Fruit fly (Drosophila melanogaster) whole organism, embryonic: Measurements from ENCODE around the gene CG33514.

Source experiments
- B-H1 ChIP-seq: fragments of 200-800 bp; sonication (Bioruptor generic); IDR thresholded peaks from 3 replicates; pipeline ENCODE4 v1.3.6; 2022; ENCODE audit warnings: missing biosample characterization, missing genetic modification characterization
- Blimp-1 ChIP-seq: fragments of 200-800 bp; sonication (Bioruptor generic); optimal IDR thresholded peaks from 3 replicates; lab custom pipeline; 2018; ENCODE audit warnings: missing biosample characterization, missing genetic modification characterization, mild to moderate bottlenecking, moderate library complexity, missing genetic modification reagents
- CG10274 ChIP-seq: fragments of 200-800 bp; sonication (Bioruptor generic); optimal IDR thresholded peaks from 3 replicates; lab custom pipeline; 2017; ENCODE audit warnings: missing biosample characterization, mild to moderate bottlenecking, missing genetic modification characterization
- CG11247 ChIP-seq: fragments of 200-800 bp; sonication (Bioruptor generic); IDR thresholded peaks from 2 replicates; pipeline ENCODE4 v1.3.6; 2022; ENCODE audit warnings: missing biosample characterization, missing genetic modification characterization
- CG11504 ChIP-seq: fragments of 200-800 bp; sonication (Bioruptor generic); optimal IDR thresholded peaks from 3 replicates; lab custom pipeline; 2019; ENCODE audit warnings: missing biosample characterization, mild to moderate bottlenecking, missing genetic modification characterization, moderate library complexity
- CG11695 ChIP-seq: fragments of 200-800 bp; sonication (Bioruptor generic); IDR thresholded peaks from 3 replicates; pipeline ENCODE4 v1.3.6; 2022; ENCODE audit warnings: missing biosample characterization, missing genetic modification characterization
- CG12236 ChIP-seq: fragments of 200-800 bp; sonication (Bioruptor generic); optimal IDR thresholded peaks from 2 replicates; lab custom pipeline; 2016; ENCODE audit warnings: missing biosample characterization, missing genetic modification characterization
- CG1647 ChIP-seq: fragments of 200-800 bp; sonication (Bioruptor generic); optimal IDR thresholded peaks from 3 replicates; lab custom pipeline; 2016; ENCODE audit warnings: missing biosample characterization, missing genetic modification characterization
- CG16779 ChIP-seq: fragments of 200-800 bp; sonication (Bioruptor generic); IDR thresholded peaks from 2 replicates; pipeline ENCODE4 v1.3.6; 2022; ENCODE audit warnings: missing biosample characterization, missing genetic modification characterization
- CG17359 ChIP-seq: fragments of 200-800 bp; sonication (Bioruptor generic); optimal IDR thresholded peaks from 3 replicates; lab custom pipeline; 2018; ENCODE audit warnings: missing biosample characterization, mild to moderate bottlenecking, missing genetic modification characterization, moderate library complexity
- CG17829 ChIP-seq: fragments of 200-800 bp; optimal IDR thresholded peaks from 2 replicates; lab custom pipeline; 2019; ENCODE audit warnings: missing biosample characterization, mild to moderate bottlenecking, missing genetic modification characterization, moderate library complexity
- CG18262 ChIP-seq: fragments of 200-800 bp; optimal IDR thresholded peaks from 3 replicates; lab custom pipeline; 2019; ENCODE audit warnings: missing biosample characterization, mild to moderate bottlenecking, missing genetic modification characterization, moderate library complexity
- CG18599 ChIP-seq: fragments of 200-800 bp; sonication (Bioruptor generic); optimal IDR thresholded peaks from 3 replicates; lab custom pipeline; 2017; ENCODE audit warnings: missing biosample characterization, missing genetic modification characterization, mild to moderate bottlenecking, moderate library complexity, missing genetic modification reagents
- CG2129 ChIP-seq: fragments of 200-800 bp; sonication (Bioruptor generic); IDR thresholded peaks from 2 replicates; pipeline ENCODE4 v1.3.6; 2022; ENCODE audit warnings: missing biosample characterization, missing genetic modification characterization; ENCODE audit not compliant: partially characterized antibody
- CG2712 ChIP-seq: fragments of 200-800 bp; optimal IDR thresholded peaks from 3 replicates; lab custom pipeline; 2019; ENCODE audit warnings: missing biosample characterization, mild to moderate bottlenecking, missing genetic modification characterization, moderate library complexity
- CG4328 ChIP-seq: fragments of 200-800 bp; sonication (Bioruptor generic); optimal IDR thresholded peaks from 3 replicates; lab custom pipeline; 2017; ENCODE audit warnings: missing biosample characterization, missing genetic modification reagents, missing genetic modification characterization
- CG4360 ChIP-seq: fragments of 200-800 bp; sonication (Bioruptor generic); IDR thresholded peaks from 2 replicates; pipeline ENCODE4 v1.3.6; 2022; ENCODE audit warnings: missing biosample characterization, missing genetic modification characterization
- CG4854 ChIP-seq: fragments of 200-800 bp; sonication (Bioruptor generic); optimal IDR thresholded peaks from 2 replicates; lab custom pipeline; 2016; ENCODE audit warnings: missing biosample characterization, missing genetic modification characterization, inconsistent platforms
- CG6254 ChIP-seq: fragments of 200-800 bp; sonication (Bioruptor generic); optimal IDR thresholded peaks from 3 replicates; lab custom pipeline; 2017; ENCODE audit warnings: mild to moderate bottlenecking, missing biosample characterization, missing genetic modification reagents, missing genetic modification characterization
- CG6689 ChIP-seq: fragments of 200-800 bp; sonication (Bioruptor generic); IDR thresholded peaks from 2 replicates; pipeline ENCODE4 v1.3.6; 2022; ENCODE audit warnings: missing biosample characterization, missing genetic modification characterization
- CG6791 ChIP-seq: fragments of 200-800 bp; sonication (Bioruptor generic); IDR thresholded peaks from 3 replicates; pipeline ENCODE4 v1.3.6; 2022; ENCODE audit warnings: missing biosample characterization, missing genetic modification characterization; ENCODE audit not compliant: partially characterized antibody
- CG7839 ChIP-seq: fragments of 200-800 bp; sonication (Bioruptor generic); optimal IDR thresholded peaks from 3 replicates; lab custom pipeline; 2018; ENCODE audit warnings: missing biosample characterization, mild to moderate bottlenecking, missing genetic modification characterization, moderate library complexity
- CG8359 ChIP-seq: fragments of 200-800 bp; sonication (Bioruptor generic); optimal IDR thresholded peaks from 2 replicates; lab custom pipeline; 2017; ENCODE audit warnings: missing biosample characterization, mild to moderate bottlenecking, missing genetic modification characterization, borderline replicate concordance
- CG9215 ChIP-seq: fragments of 200-800 bp; sonication (Bioruptor generic); IDR thresholded peaks from 2 replicates; pipeline ENCODE4 v1.3.6; 2022; ENCODE audit warnings: missing biosample characterization, missing genetic modification characterization
- ERR ChIP-seq: fragments of 200-800 bp; sonication (Bioruptor generic); optimal IDR thresholded peaks from 2 replicates; lab custom pipeline; 2016; ENCODE audit warnings: missing biosample characterization, missing genetic modification characterization
- Ets65A ChIP-seq: fragments of 200-800 bp; sonication (Bioruptor generic); peaks from one replicate; lab custom pipeline; 2016; ENCODE audit warnings: missing biosample characterization, missing genetic modification characterization
- Hr51 ChIP-seq, 2 experiments: fragments of 200-800 bp; sonication (Bioruptor generic); optimal IDR thresholded peaks; 2 replicates in 1 of 2; 3 replicates in 1 of 2; lab custom pipeline; 2016 to 2018; ENCODE audit warnings: missing biosample characterization in 2 of 2, missing genetic modification characterization in 2 of 2, mild to moderate bottlenecking in 1 of 2, moderate library complexity in 1 of 2
- Jarid2 ChIP-seq: fragments of 200-800 bp; sonication (Bioruptor generic); optimal IDR thresholded peaks from 3 replicates; lab custom pipeline; 2017; ENCODE audit warnings: mild to moderate bottlenecking, missing biosample characterization, missing genetic modification reagents, missing genetic modification characterization
- MTF-1 ChIP-seq: fragments of 200-800 bp; sonication (Bioruptor generic); optimal IDR thresholded peaks from 2 replicates; lab custom pipeline; 2018; ENCODE audit warnings: missing biosample characterization, mild to moderate bottlenecking, missing genetic modification characterization, borderline replicate concordance
- Mes4 ChIP-seq: fragments of 200-800 bp; sonication (Bioruptor generic); optimal IDR thresholded peaks from 2 replicates; lab custom pipeline; 2016; ENCODE audit warnings: missing biosample characterization, missing genetic modification characterization
- Ptx1 ChIP-seq: fragments of 200-800 bp; sonication (Bioruptor generic); IDR thresholded peaks from 2 replicates; pipeline ENCODE4 v1.3.6; 2022; ENCODE audit warnings: missing biosample characterization, missing genetic modification characterization
- Sox100B ChIP-seq: fragments of 200-800 bp; sonication (Bioruptor generic); optimal IDR thresholded peaks from 3 replicates; lab custom pipeline; 2018; ENCODE audit warnings: missing biosample characterization, mild to moderate bottlenecking, missing genetic modification characterization
- Sry-β ChIP-seq: fragments of 200-800 bp; sonication (Bioruptor generic); optimal IDR thresholded peaks from 2 replicates; lab custom pipeline; 2018; ENCODE audit warnings: missing biosample characterization, mild to moderate bottlenecking, missing genetic modification characterization, moderate library complexity
- Xrp1 ChIP-seq: fragments of 200-800 bp; sonication (Bioruptor generic); IDR thresholded peaks from 2 replicates; pipeline ENCODE4 v1.3.6; 2022; ENCODE audit warnings: missing biosample characterization, missing genetic modification characterization
- bsh ChIP-seq, 2 experiments: fragments of 200-800 bp; sonication (Bioruptor generic); optimal IDR thresholded peaks; 2 replicates each; lab custom pipeline; 2017 to 2018; ENCODE audit warnings: mild to moderate bottlenecking in 2 of 2, missing biosample characterization in 2 of 2, missing genetic modification characterization in 2 of 2, moderate library complexity in 1 of 2
- fd96Cb ChIP-seq: fragments of 200-800 bp; sonication (Bioruptor generic); optimal IDR thresholded peaks from 2 replicates; lab custom pipeline; 2018; ENCODE audit warnings: missing biosample characterization, mild to moderate bottlenecking, missing genetic modification characterization, moderate library complexity
- gce ChIP-seq: fragments of 200-800 bp; sonication (Bioruptor generic); IDR thresholded peaks from 3 replicates; pipeline ENCODE4 v1.3.6; 2022; ENCODE audit warnings: missing biosample characterization, missing genetic modification characterization
- gem ChIP-seq: fragments of 200-800 bp; sonication (Bioruptor generic); optimal IDR thresholded peaks from 2 replicates; lab custom pipeline; 2019; ENCODE audit warnings: missing biosample characterization, mild to moderate bottlenecking, missing genetic modification characterization, moderate library complexity
- kni ChIP-seq: fragments of 200-800 bp; sonication (Bioruptor generic); optimal IDR thresholded peaks from 3 replicates; lab custom pipeline; 2017; ENCODE audit warnings: mild to moderate bottlenecking, missing biosample characterization, missing genetic modification reagents, missing genetic modification characterization
- nmo ChIP-seq: fragments of 200-800 bp; sonication (Bioruptor generic); optimal IDR thresholded peaks from 2 replicates; lab custom pipeline; 2018; ENCODE audit warnings: missing biosample characterization, mild to moderate bottlenecking, missing genetic modification characterization, moderate library complexity
- row ChIP-seq: fragments of 200-800 bp; sonication (Bioruptor generic); IDR thresholded peaks from 3 replicates; pipeline ENCODE4 v1.3.6; 2022; ENCODE audit warnings: missing biosample characterization, missing genetic modification characterization
- sd ChIP-seq: fragments of 200-800 bp; sonication (Bioruptor generic); optimal IDR thresholded peaks from 3 replicates; lab custom pipeline; 2018; ENCODE audit warnings: missing biosample characterization, mild to moderate bottlenecking, missing genetic modification characterization, moderate library complexity
- sens ChIP-seq: fragments of 200-800 bp; sonication (Bioruptor generic); peaks from one replicate; lab custom pipeline; 2016; ENCODE audit warnings: missing biosample characterization, missing genetic modification characterization
- sr ChIP-seq: fragments of 200-800 bp; sonication (Bioruptor generic); IDR thresholded peaks from 3 replicates; pipeline ENCODE4 v1.3.6; 2022; ENCODE audit warnings: missing biosample characterization, missing genetic modification characterization
- toy ChIP-seq: fragments of 200-800 bp; sonication (Bioruptor generic); IDR thresholded peaks from 2 replicates; pipeline ENCODE4 v1.3.6; 2022; ENCODE audit warnings: missing biosample characterization, missing genetic modification characterization
- z ChIP-seq: fragments of 200-800 bp; sonication (Bioruptor generic); IDR thresholded peaks from 3 replicates; pipeline ENCODE4 v1.3.6; 2022; ENCODE audit warnings: missing biosample characterization, missing genetic modification characterization

The CG33514 gene

DNA sequence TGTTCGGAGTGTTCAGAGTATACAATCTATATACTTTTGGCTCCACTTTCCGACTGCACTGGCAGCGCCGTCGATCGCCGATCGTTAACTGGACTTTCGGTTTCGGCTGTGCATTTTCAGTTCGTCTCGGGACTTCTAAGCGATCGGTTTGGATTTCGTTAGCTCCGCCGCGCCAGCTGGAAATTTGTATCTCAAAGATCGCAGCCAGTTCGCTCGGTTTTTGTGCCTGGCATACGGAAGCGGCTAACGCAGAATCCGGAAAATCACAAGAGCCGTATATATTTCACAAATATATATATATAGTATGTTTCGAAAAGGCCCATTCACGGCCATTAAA, 19.1 kb downstream of the CG33514 start, which contains the start of gene slow (continued):
- peak; percentile 12 for TF ChIP-seq CG6254 (GFP tag; lab: Kevin White, UChicago)
- TF ChIP-seq CG18599 (GFP tag; lab: Kevin White, UChicago): no peak
- TF ChIP-seq CG4854 (GFP tag; lab: Kevin White, UChicago): no peak
- no peak for TF ChIP-seq fd96Cb (tag; lab: Kevin White, UChicago)
- no peak for TF ChIP-seq toy (GFP tag; lab: Robert Waterston, UW)
- TF ChIP-seq CG6791 (GFP tag; lab: Robert Waterston, UW): 0 out of 3 replicates have a peak, but pooled peaks have one; percentile 30
- peak; percentile 22 for TF ChIP-seq MTF-1 (GFP tag; lab: Kevin White, UChicago)
- TF ChIP-seq kni (GFP tag; lab: Kevin White, UChicago): peak; percentile 27
- TF ChIP-seq Jarid2 (GFP tag; lab: Kevin White, UChicago): peak; percentile 70
- no peak for TF ChIP-seq CG11695 (GFP tag; lab: Robert Waterston, UW)
- peak; percentile 86 for TF ChIP-seq Sry-β (GFP tag; lab: Kevin White, UChicago)
- 0 out of 3 replicates have a peak, but pooled peaks have one; percentile 28 for TF ChIP-seq gce (GFP tag; lab: Robert Waterston, UW)
- TF ChIP-seq B-H1 (GFP tag; lab: Robert Waterston, UW): peak; percentile 11; the same call in 1 of the 3 replicates
- no peak for TF ChIP-seq Mes4 (GFP tag; lab: Kevin White, UChicago)
- no peak for TF ChIP-seq CG9215 (GFP tag; lab: Robert Waterston, UW)
- TF ChIP-seq Sox100B (GFP tag; lab: Kevin White, UChicago): no peak
- TF ChIP-seq ERR: no peak
- TF ChIP-seq CG4360 (GFP tag; lab: Robert Waterston, UW): peak; percentile 44; the same call in 1 of the 2 replicates
- TF ChIP-seq Blimp-1 (GFP tag; lab: Kevin White, UChicago): peak; percentile 77

DNA sequence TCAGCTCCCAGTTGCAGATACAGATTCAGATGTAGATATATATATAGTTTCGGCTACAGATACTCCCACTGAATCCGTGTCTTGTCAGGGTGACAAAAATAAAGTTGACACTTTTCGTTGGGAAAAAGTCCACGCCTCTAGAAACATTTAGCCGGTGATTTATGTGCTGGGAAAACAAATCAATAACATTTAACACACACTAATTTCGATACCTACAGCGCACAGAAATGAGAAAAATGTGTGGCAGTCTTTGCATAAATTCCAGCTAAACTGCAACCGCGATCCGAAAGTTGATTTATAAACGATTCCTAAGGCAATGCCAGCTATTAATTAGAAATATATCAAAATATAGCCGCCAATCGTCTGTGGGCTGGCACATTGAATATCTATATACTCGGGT, 23.0 kb downstream of the CG33514 start:
- TF ChIP-seq sens (GFP tag; lab: Kevin White, UChicago) (peak; percentile 65), CG9215 (GFP tag; lab: Robert Waterston, UW) (no peak), sd (peak; percentile 87), CG10274 (GFP tag; lab: Kevin White, UChicago) (no peak), row (GFP tag; lab: Robert Waterston, UW) (0 out of 3 replicates have a peak, but pooled peaks have one; percentile 1), CG1647 (GFP tag; lab: Kevin White, UChicago) (no peak), CG16779 (GFP tag; lab: Robert Waterston, UW) (no peak), Ets65A (peak; percentile 63), sr (GFP tag; lab: Robert Waterston, UW) (peak; percentile 68; the same call in 2 of the 3 replicates), CG2129 (GFP tag; lab: Robert Waterston, UW) (no peak)

DNA sequence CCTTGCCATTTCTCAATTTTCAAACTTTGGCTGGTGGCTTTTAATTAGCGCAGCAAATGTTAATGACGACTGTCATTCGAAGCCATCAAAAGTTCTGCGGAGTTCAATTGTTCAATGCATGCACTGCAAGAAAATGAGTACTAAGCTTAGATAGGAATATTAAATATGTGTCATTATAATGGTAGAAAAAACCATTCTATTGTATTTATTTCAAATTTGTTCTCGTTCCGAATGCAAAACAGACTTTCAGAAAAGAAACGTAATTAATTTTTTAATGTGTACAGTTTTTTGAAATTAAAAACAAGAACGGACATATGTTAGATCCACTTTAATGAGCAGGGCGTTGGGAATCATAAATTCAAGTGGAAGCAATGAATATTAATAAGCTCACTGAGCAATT, 23.9 kb downstream of the CG33514 start:
- TF ChIP-seq CG8359 (GFP tag; lab: Kevin White, UChicago) (no peak), CG2712 (tag; lab: Kevin White, UChicago) (peak; percentile 17), CG4328 (GFP tag; lab: Kevin White, UChicago) (no peak), Blimp-1 (GFP tag; lab: Kevin White, UChicago) (peak; percentile 42), CG11504 (tag; lab: Kevin White, UChicago) (peak; percentile 46), Ets65A (peak; percentile 62), gem (tag; lab: Kevin White, UChicago) (peak; percentile 1), CG7839 (tag; lab: Kevin White, UChicago) (peak; percentile 1), CG18262 (peak; percentile 11), CG12236 (GFP tag; lab: Kevin White, UChicago) (no peak), CG6689 (0 out of 2 replicates have a peak, but pooled peaks have one; percentile 15), bsh (GFP tag; optimal IDR thresholded peaks at IDR 0.05; lab: Kevin White, UChicago) (peak in 1 of 2 experiments; percentile 47), CG11247 (no peak), Hr51 (GFP tag; optimal IDR thresholded peaks at IDR 0.05; lab: Kevin White, UChicago) (peak in 1 of 2 experiments; percentile 38), nmo (GFP tag; lab: Kevin White, UChicago) (peak; percentile 5), Ptx1 (0 out of 2 replicates have a peak, but pooled peaks have one; percentile 29), z (GFP tag; lab: Robert Waterston, UW) (no peak), CG17359 (peak; percentile 3), CG17829 (tag; lab: Kevin White, UChicago) (no peak), sens (GFP tag; lab: Kevin White, UChicago) (peak; percentile 51), Jarid2 (GFP tag; lab: Kevin White, UChicago) (no peak), Xrp1 (0 out of 2 replicates have a peak, but pooled peaks have one; percentile 13)
